In genomic region chr3L:23343438-23343837, dm6 we compare ENCODE assay signal across 2 fruit fly cellular contexts.
TF ChIP-seq lines count a peak whose summit lies in the region.

No protein-coding gene starts in this region.

- no peak for TF ChIP-seq CTCF in whole organism, embryonic (GFP tag; optimal IDR thresholded peaks at IDR 0.05; lab: Kevin White, UChicago)

TF ChIP-seq in whole organism, embryonic, 481 proteins besides CTCF, POLR2A, EP300 and RAD21:
- TF ChIP-seq fd96Cb (tag; optimal IDR thresholded peaks at IDR 0.05; lab: Kevin White, UChicago) (no peak), C15 (GFP tag; IDR thresholded peaks at IDR 0.05; lab: Robert Waterston, UW) (no peak), Ets65A (GFP tag; lab: Kevin White, UChicago) (peak; percentile 65), CG11504 (tag; optimal IDR thresholded peaks at IDR 0.05; lab: Kevin White, UChicago) (no peak), cg (GFP tag; optimal IDR thresholded peaks at IDR 0.05; lab: Kevin White, UChicago) (no peak), twi (tag; optimal IDR thresholded peaks at IDR 0.05; lab: Kevin White, UChicago) (no peak), bigmax (GFP tag; optimal IDR thresholded peaks at IDR 0.05; lab: Kevin White, UChicago) (no peak), CG16779 (GFP tag; IDR thresholded peaks at IDR 0.05; lab: Robert Waterston, UW) (no peak), HLH3B (GFP tag; IDR thresholded peaks at IDR 0.05; lab: Robert Waterston, UW) (no peak), org-1 (GFP tag; optimal IDR thresholded peaks at IDR 0.05; lab: Kevin White, UChicago) (no peak), CG17361 (GFP tag; IDR thresholded peaks at IDR 0.05; lab: Robert Waterston, UW) (0 out of 3 replicates have a peak, but pooled peaks have one; percentile 12), Ssrp (tag; optimal IDR thresholded peaks at IDR 0.05; lab: Kevin White, UChicago) (no peak), CG42726 (GFP tag; IDR thresholded peaks at IDR 0.05; lab: Robert Waterston, UW; ENCODE audit: partially characterized antibody) (no peak), onecut (GFP tag; IDR thresholded peaks at IDR 0.05; lab: Robert Waterston, UW) (no peak), CG7745 (tag; optimal IDR thresholded peaks at IDR 0.05; lab: Kevin White, UChicago) (no peak), Scr (GFP tag; IDR thresholded peaks at IDR 0.05; lab: Robert Waterston, UW; ENCODE audit: partially characterized antibody) (no peak), CG12104 (GFP tag; optimal IDR thresholded peaks at IDR 0.05; lab: Kevin White, UChicago) (no peak), CG4730 (GFP tag; IDR thresholded peaks at IDR 0.05; lab: Robert Waterston, UW) (no peak), pb (GFP tag; optimal IDR thresholded peaks at IDR 0.05; lab: Kevin White, UChicago) (no peak), CG1603 (tag; optimal IDR thresholded peaks at IDR 0.05; lab: Kevin White, UChicago) (peak; percentile 55), CG1024 (GFP tag; IDR thresholded peaks at IDR 0.05; lab: Robert Waterston, UW) (0 out of 2 replicates have a peak, but pooled peaks have one; percentile 40), CG8388 (GFP tag; optimal IDR thresholded peaks at IDR 0.05; lab: Kevin White, UChicago) (no peak), Taf1 (GFP tag; IDR thresholded peaks at IDR 0.05; lab: Robert Waterston, UW) (no peak), CG6654 (GFP tag; optimal IDR thresholded peaks at IDR 0.05; lab: Kevin White, UChicago) (no peak), CG13775 (GFP tag; optimal IDR thresholded peaks at IDR 0.05; lab: Kevin White, UChicago) (no peak), BtbVII (GFP tag; optimal IDR thresholded peaks at IDR 0.05; lab: Kevin White, UChicago) (no peak), chn (GFP tag; optimal IDR thresholded peaks at IDR 0.05; lab: Kevin White, UChicago) (no peak), CG30020 (tag; optimal IDR thresholded peaks at IDR 0.05; lab: Kevin White, UChicago) (peak; percentile 91), zfh2 (GFP tag; optimal IDR thresholded peaks at IDR 0.05; lab: Kevin White, UChicago) (no peak), ssp (GFP tag; IDR thresholded peaks at IDR 0.05; lab: Robert Waterston, UW) (peak; percentile 39; the same call in 1 of the 2 replicates), ewg (GFP tag; optimal IDR thresholded peaks at IDR 0.05; lab: Kevin White, UChicago) (no peak), CG17385 (GFP tag; optimal IDR thresholded peaks at IDR 0.05; lab: Kevin White, UChicago) (no peak), CG7357 (GFP tag; IDR thresholded peaks at IDR 0.05; lab: Robert Waterston, UW) (no peak), Mes4 (GFP tag; optimal IDR thresholded peaks at IDR 0.05; lab: Kevin White, UChicago) (no peak), Drgx (GFP tag; IDR thresholded peaks at IDR 0.05; lab: Robert Waterston, UW) (no peak), nom (GFP tag; optimal IDR thresholded peaks at IDR 0.05; lab: Kevin White, UChicago) (no peak), peb (GFP tag; IDR thresholded peaks at IDR 0.05; lab: Robert Waterston, UW) (no peak), trh (GFP tag; optimal IDR thresholded peaks at IDR 0.05; lab: Kevin White, UChicago) (no peak), sens (GFP tag; lab: Kevin White, UChicago) (no peak), PHDP (tag; optimal IDR thresholded peaks at IDR 0.05; lab: Kevin White, UChicago) (no peak), CG7987 (GFP tag; optimal IDR thresholded peaks at IDR 0.05; lab: Kevin White, UChicago) (no peak), Sox102F (GFP tag; optimal IDR thresholded peaks at IDR 0.05; lab: Kevin White, UChicago) (no peak), CG16863 (GFP tag; optimal IDR thresholded peaks at IDR 0.05; lab: Kevin White, UChicago) (no peak), CG10267 (tag; optimal IDR thresholded peaks at IDR 0.05; lab: Kevin White, UChicago) (no peak)

TF ChIP-seq in whole organism, prepupa, 60 proteins besides CTCF, POLR2A, EP300 and RAD21:
- TF ChIP-seq svp (GFP tag; lab: Kevin White, UChicago) = peak; percentile 23
- no peak for TF ChIP-seq eg (GFP tag; IDR thresholded peaks at IDR 0.05; lab: Robert Waterston, UW)
- no peak for TF ChIP-seq CG32006 (GFP tag; optimal IDR thresholded peaks at IDR 0.05; lab: Kevin White, UChicago)
- no peak for TF ChIP-seq CG6808 (GFP tag; optimal IDR thresholded peaks at IDR 0.05; lab: Kevin White, UChicago)
- TF ChIP-seq CG3919 (GFP tag; optimal IDR thresholded peaks at IDR 0.05; lab: Kevin White, UChicago) = no peak
- TF ChIP-seq CG8632 (GFP tag; optimal IDR thresholded peaks at IDR 0.05; lab: Kevin White, UChicago) = no peak
- no peak for TF ChIP-seq CG11902 (GFP tag; optimal IDR thresholded peaks at IDR 0.05; lab: Kevin White, UChicago)
- no peak for TF ChIP-seq salr (GFP tag; optimal IDR thresholded peaks at IDR 0.05; lab: Kevin White, UChicago)
